Fruit fly (Drosophila melanogaster): ENCODE results near the gene CG6765.

Gene CG6765

dm6 chr3L:8543866-8544265 is 31.3 kb downstream of the CG6765 start (continued):
- peak; percentile 44 for TF ChIP-seq CG2712 (tag; optimal IDR thresholded peaks at IDR 0.05)
- peak; percentile 28 for TF ChIP-seq CG7839 (tag; optimal IDR thresholded peaks at IDR 0.05)
- peak; percentile 69 for TF ChIP-seq Ets65A (GFP tag)
- peak; percentile 23; the same call in 1 of the 2 replicates for TF ChIP-seq Rfx (GFP tag; IDR thresholded peaks at IDR 0.05)
- peak; percentile 56 for TF ChIP-seq zf30C (GFP tag; optimal IDR thresholded peaks at IDR 0.05)
- 0 out of 3 replicates have a peak, but pooled peaks have one; percentile 22 for TF ChIP-seq CG11456 (GFP tag; IDR thresholded peaks at IDR 0.05)
- no peak for TF ChIP-seq klu (GFP tag; IDR thresholded peaks at IDR 0.05)
- no peak for TF ChIP-seq CG10147 (GFP tag; optimal IDR thresholded peaks at IDR 0.05)
- TF ChIP-seq CG13424 (tag; optimal IDR thresholded peaks at IDR 0.05): peak; percentile 40
- peak; percentile 53 for TF ChIP-seq gem (tag; optimal IDR thresholded peaks at IDR 0.05)
- TF ChIP-seq CG31441 (GFP tag; IDR thresholded peaks at IDR 0.05): peak; percentile 42; the same call in 1 of the 2 replicates
- peak; percentile 45 for TF ChIP-seq dmrt99B (tag; optimal IDR thresholded peaks at IDR 0.05)
- TF ChIP-seq CG4328 (GFP tag; optimal IDR thresholded peaks at IDR 0.05): no peak
- TF ChIP-seq CG9437 (GFP tag; optimal IDR thresholded peaks at IDR 0.05): peak; percentile 1
- TF ChIP-seq CG12391 (tag; optimal IDR thresholded peaks at IDR 0.05): peak; percentile 34
- peak in 1 of 3 experiments; percentile 40 for TF ChIP-seq lola (GFP tag; optimal IDR thresholded peaks at IDR 0.05)
- TF ChIP-seq Jarid2 (GFP tag; optimal IDR thresholded peaks at IDR 0.05): no peak
- TF ChIP-seq phol (tag; optimal IDR thresholded peaks at IDR 0.05): peak; percentile 42
- TF ChIP-seq dm (GFP tag; optimal IDR thresholded peaks at IDR 0.05): no peak
- TF ChIP-seq PHDP (tag; optimal IDR thresholded peaks at IDR 0.05): peak; percentile 13
- no peak for TF ChIP-seq p53 (GFP tag; optimal IDR thresholded peaks at IDR 0.05)
- TF ChIP-seq Sox102F (GFP tag; optimal IDR thresholded peaks at IDR 0.05): peak; percentile 42
- TF ChIP-seq Hr51 (GFP tag; optimal IDR thresholded peaks at IDR 0.05): peak in 1 of 2 experiments; percentile 32

DNA sequence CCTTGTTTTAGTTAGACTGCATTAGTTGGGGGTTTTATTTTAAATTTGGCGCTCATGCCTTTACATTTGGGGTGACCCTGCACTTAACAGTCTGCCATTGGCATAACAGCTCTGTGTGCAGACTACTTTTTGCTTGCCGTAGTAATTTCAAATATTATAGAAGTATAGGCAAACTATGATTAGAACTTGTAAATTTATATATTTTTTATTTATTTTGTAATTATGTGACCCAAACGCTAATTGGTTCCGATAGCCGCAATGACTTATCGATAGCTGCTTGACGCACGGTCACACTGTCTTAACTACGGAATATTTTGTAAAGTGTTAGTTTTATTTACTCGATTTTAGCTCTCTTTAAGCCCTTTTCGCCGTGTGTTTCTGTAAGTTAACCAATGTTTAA is 32.1 kb downstream of the CG6765 start, which contains the start of gene rhea:
rhea (plus strand) TSS at position 292 of the 400 bp plus-strand sequence.
- TF ChIP-seq CG11560 (tag; IDR thresholded peaks at IDR 0.05) (no peak), D19A (tag; optimal IDR thresholded peaks at IDR 0.05) (peak; percentile 3), sug (tag; optimal IDR thresholded peaks at IDR 0.05) (no peak), bcd (GFP tag; optimal IDR thresholded peaks at IDR 0.05) (no peak), Dip2 (GFP tag; IDR thresholded peaks at IDR 0.05) (no peak), Dip3 (GFP tag; optimal IDR thresholded peaks at IDR 0.05) (no peak), pho (GFP tag; optimal IDR thresholded peaks at IDR 0.05) (no peak), Dll (GFP tag; IDR thresholded peaks at IDR 0.05; ENCODE audit: partially characterized antibody) (peak; percentile 90), CG6175 (GFP tag; IDR thresholded peaks at IDR 0.05) (no peak), CG7786 (GFP tag; optimal IDR thresholded peaks at IDR 0.05) (no peak), Oaz (GFP tag; IDR thresholded peaks at IDR 0.05) (no peak), CG2875 (GFP tag; optimal IDR thresholded peaks at IDR 0.05) (no peak), her (GFP tag; optimal IDR thresholded peaks at IDR 0.05) (no peak), gce (GFP tag; IDR thresholded peaks at IDR 0.05) (no peak), Atf3 (GFP tag; optimal IDR thresholded peaks at IDR 0.05) (no peak), wek (GFP tag; optimal IDR thresholded peaks at IDR 0.05) (no peak), row (GFP tag; IDR thresholded peaks at IDR 0.05) (peak; percentile 42; the same call in 2 of the 3 replicates), bbx (GFP tag; IDR thresholded peaks at IDR 0.05; ENCODE audit: partially characterized antibody) (peak; percentile 77), CG10431 (GFP tag; optimal IDR thresholded peaks at IDR 0.05) (no peak), sqz (GFP tag; optimal IDR thresholded peaks at IDR 0.05) (no peak), dmrt11E (tag; optimal IDR thresholded peaks at IDR 0.05) (no peak), HmgD (GFP tag; optimal IDR thresholded peaks at IDR 0.05) (no peak), Meics (GFP tag; optimal IDR thresholded peaks at IDR 0.05) (no peak), CG4854 (GFP tag; optimal IDR thresholded peaks at IDR 0.05) (no peak), Ets97D (GFP tag; optimal IDR thresholded peaks at IDR 0.05) (peak; percentile 25), CG30020 (tag; optimal IDR thresholded peaks at IDR 0.05) (peak; percentile 1), gsb (GFP tag; IDR thresholded peaks at IDR 0.05) (no peak), CG14710 (tag; optimal IDR thresholded peaks at IDR 0.05) (peak; percentile 64)

Measured in whole organism, embryonic.